Fruit fly (Drosophila melanogaster): Measurements from ENCODE around the gene Spn77Ba.
A peak's percentile ranks its signal among the peaks of the same experiment; 100 is the strongest.

Gene Spn77Ba

dm6 chr3L:20309354-20309753 lies 7.6 kb upstream of the Spn77Ba start, which contains the start of gene polo (continued):
- TF ChIP-seq klu (GFP tag; IDR thresholded peaks at IDR 0.05): no peak
- TF ChIP-seq ken (GFP tag; IDR thresholded peaks at IDR 0.05): no peak

dm6 chr3L:20309758-20310733 lies 6.9 kb upstream of the Spn77Ba start:
- TF ChIP-seq sob (GFP tag; IDR thresholded peaks at IDR 0.05): peak; percentile 81
- TF ChIP-seq CG14710 (tag; optimal IDR thresholded peaks at IDR 0.05): peak; percentile 80
- TF ChIP-seq CG1233 (GFP tag; optimal IDR thresholded peaks at IDR 0.05): no peak
- no peak for TF ChIP-seq CG5953 (GFP tag; IDR thresholded peaks at IDR 0.05)
- TF ChIP-seq CG12219 (GFP tag; optimal IDR thresholded peaks at IDR 0.05): no peak
- no peak for TF ChIP-seq ab (GFP tag; optimal IDR thresholded peaks at IDR 0.05)
- TF ChIP-seq MESR4 (GFP tag; optimal IDR thresholded peaks at IDR 0.05): peak; percentile 31
- TF ChIP-seq CG33213 (GFP tag; optimal IDR thresholded peaks at IDR 0.05): peak; percentile 68
- TF ChIP-seq ERR (GFP tag; optimal IDR thresholded peaks at IDR 0.05): peak; percentile 63
- no peak for TF ChIP-seq GATAe (GFP tag; conservative IDR thresholded peaks at IDR 0.05)
- TF ChIP-seq Scr (GFP tag; IDR thresholded peaks at IDR 0.05; ENCODE audit: partially characterized antibody): peak; percentile 88
- TF ChIP-seq CG12071 (GFP tag; optimal IDR thresholded peaks at IDR 0.05): no peak
- TF ChIP-seq run (tag; optimal IDR thresholded peaks at IDR 0.05): no peak
- TF ChIP-seq usp (GFP tag; optimal IDR thresholded peaks at IDR 0.05): no peak
- no peak for TF ChIP-seq ham (GFP tag; IDR thresholded peaks at IDR 0.05)
- TF ChIP-seq Nf-YA (GFP tag; IDR thresholded peaks at IDR 0.05): no peak; the same call in 1 of the 2 replicates
- 0 out of 2 replicates have a peak, but pooled peaks have one; percentile 22 for TF ChIP-seq CG10959 (GFP tag; IDR thresholded peaks at IDR 0.05)
- TF ChIP-seq zen2 (GFP tag; IDR thresholded peaks at IDR 0.05; ENCODE audit: partially characterized antibody): no peak; the same call in 2 of the 3 replicates
- peak; percentile 21 for TF ChIP-seq Dek (tag; optimal IDR thresholded peaks at IDR 0.05)
- no peak for TF ChIP-seq CG11695 (GFP tag; IDR thresholded peaks at IDR 0.05)
- no peak for TF ChIP-seq CG8281 (tag; optimal IDR thresholded peaks at IDR 0.05)
- peak; percentile 81 for TF ChIP-seq jumu (GFP tag; optimal IDR thresholded peaks at IDR 0.05)
- TF ChIP-seq Awh (GFP tag; IDR thresholded peaks at IDR 0.05): no peak
- no peak for TF ChIP-seq grn (GFP tag; optimal IDR thresholded peaks at IDR 0.05)
- peak; percentile 36 for TF ChIP-seq grau (tag; optimal IDR thresholded peaks at IDR 0.05)
- TF ChIP-seq Dref (GFP tag; IDR thresholded peaks at IDR 0.05): peak; percentile 52
- peak; percentile 91 for TF ChIP-seq HmgD (GFP tag; optimal IDR thresholded peaks at IDR 0.05)
- TF ChIP-seq pros (GFP tag; optimal IDR thresholded peaks at IDR 0.05): no peak
- no peak for TF ChIP-seq Nf-YB (GFP tag; optimal IDR thresholded peaks at IDR 0.05)
- TF ChIP-seq CG3838 (GFP tag; optimal IDR thresholded peaks at IDR 0.05): no peak
- TF ChIP-seq vvl (GFP tag; IDR thresholded peaks at IDR 0.05): peak; percentile 58
- no peak for TF ChIP-seq CG17385 (GFP tag; optimal IDR thresholded peaks at IDR 0.05)
- no peak for TF ChIP-seq CG16815 (GFP tag; optimal IDR thresholded peaks at IDR 0.05)
- TF ChIP-seq repo (GFP tag; optimal IDR thresholded peaks at IDR 0.05): peak; percentile 46
- TF ChIP-seq gsb (GFP tag; IDR thresholded peaks at IDR 0.05): no peak
- no peak for TF ChIP-seq sima (GFP tag; optimal IDR thresholded peaks at IDR 0.05)
- no peak for TF ChIP-seq CG34422 (GFP tag; IDR thresholded peaks at IDR 0.05)
- peak; percentile 10 for TF ChIP-seq Six4 (GFP tag; optimal IDR thresholded peaks at IDR 0.05)
- TF ChIP-seq sna (GFP tag; IDR thresholded peaks at IDR 0.05; ENCODE audit: partially characterized antibody): peak; percentile 73
- TF ChIP-seq CG11560 (tag; IDR thresholded peaks at IDR 0.05): peak; percentile 12; the same call in 1 of the 3 replicates
- TF ChIP-seq CG1792 (GFP tag; optimal IDR thresholded peaks at IDR 0.05): peak; percentile 66
- peak; percentile 22; the same call in 1 of the 2 replicates for TF ChIP-seq Ptx1 (GFP tag; IDR thresholded peaks at IDR 0.05)
- TF ChIP-seq CG8924 (tag; optimal IDR thresholded peaks at IDR 0.05): no peak
- peak; percentile 73 for TF ChIP-seq CG12659 (GFP tag; optimal IDR thresholded peaks at IDR 0.05)
- TF ChIP-seq tio (GFP tag; optimal IDR thresholded peaks at IDR 0.05): no peak
- TF ChIP-seq Hr39 (optimal IDR thresholded peaks at IDR 0.05): no peak
